Worm (Caenorhabditis elegans): ENCODE results near the gene golg-4.

The golg-4 gene

DNA sequence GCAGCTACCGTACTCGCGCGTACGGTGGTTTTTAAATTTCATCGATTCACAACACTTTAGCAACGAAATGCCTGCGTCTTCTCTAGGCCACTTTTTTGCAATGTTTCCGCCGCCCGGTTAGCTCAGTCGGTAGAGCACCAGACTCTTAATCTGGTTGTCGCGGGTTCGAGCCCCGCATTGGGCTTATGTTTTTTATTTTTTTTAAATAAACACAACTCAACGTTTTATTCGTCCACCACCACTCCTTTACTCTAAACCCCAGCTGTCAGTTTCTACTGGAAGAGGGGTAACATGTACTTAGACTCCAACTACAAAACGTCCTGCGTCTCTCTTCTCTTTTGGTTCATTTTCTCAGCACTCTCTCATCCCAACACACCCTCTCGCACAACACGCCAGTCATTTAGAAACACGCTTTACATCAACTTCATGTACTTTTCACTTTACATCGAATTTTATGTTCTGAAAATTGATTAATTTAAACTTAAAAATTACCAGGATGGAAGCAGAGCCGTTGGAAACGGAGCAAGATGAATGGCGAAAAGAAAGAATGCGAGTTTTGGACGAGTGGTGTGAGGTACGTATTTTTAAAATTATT is 15.8 kb upstream of the golg-4 start, which contains the start of the genes elmd-1 and hecw-1 (continued):
- TF ChIP-seq cey-2 (tag; optimal IDR thresholded peaks at IDR 0.05; ENCODE audit: borderline replicate concordance, insufficient read depth) (no peak), nhr-111 (GFP tag; optimal IDR thresholded peaks at IDR 0.05) (no peak), fos-1 (tag; optimal IDR thresholded peaks at IDR 0.05) (no peak), pqm-1 (tag; optimal IDR thresholded peaks at IDR 0.05) (no peak), ztf-7 (tag; optimal IDR thresholded peaks at IDR 0.05) (peak; percentile 51), ceh-82 (tag; optimal IDR thresholded peaks at IDR 0.05) (no peak), F10B5.3 (tag; optimal IDR thresholded peaks at IDR 0.05) (no peak), ZK546.5 (tag; optimal IDR thresholded peaks at IDR 0.05) (no peak), F26F4.8 (GFP tag; conservative IDR thresholded peaks at IDR 0.05) (0 out of 2 replicates have a peak, but pooled peaks have one; percentile 59), hlh-11 (tag; optimal IDR thresholded peaks at IDR 0.05) (peak; percentile 62), hif-1 (tag; optimal IDR thresholded peaks at IDR 0.05) (no peak), ceh-62 (tag; optimal IDR thresholded peaks at IDR 0.05) (no peak), dmd-9 (GFP tag; IDR thresholded peaks at IDR 0.05) (no peak), zfp-2 (tag; optimal IDR thresholded peaks at IDR 0.05) (no peak), zip-11 (GFP tag; IDR thresholded peaks at IDR 0.05) (no peak), spr-1 (tag; optimal IDR thresholded peaks at IDR 0.05) (no peak), ceh-32 (tag; optimal IDR thresholded peaks at IDR 0.05; ENCODE audit: poor library complexity) (no peak), aha-1 (tag) (peak; percentile 21), nhr-25 (tag; optimal IDR thresholded peaks at IDR 0.05; ENCODE audit: borderline replicate concordance, insufficient read depth) (no peak), daf-8 (GFP tag; IDR thresholded peaks at IDR 0.05) (no peak), Y75B8A.6 (GFP tag; IDR thresholded peaks at IDR 0.05) (no peak), mxl-2 (GFP tag; conservative IDR thresholded peaks at IDR 0.05) (no peak), hlh-30 (tag; optimal IDR thresholded peaks at IDR 0.05; ENCODE audit: insufficient read depth) (peak; percentile 73), dmd-8 (GFP tag; IDR thresholded peaks at IDR 0.05) (peak; percentile 85), zfp-3 (GFP tag; conservative IDR thresholded peaks at IDR 0.05) (peak; percentile 77; the same call in 1 of the 2 replicates), php-3 (GFP tag; IDR thresholded peaks at IDR 0.05) (peak; percentile 63; the same call in 1 of the 2 replicates), zip-2 (tag; optimal IDR thresholded peaks at IDR 0.05) (no peak), Y5F2A.4 (GFP tag; optimal IDR thresholded peaks at IDR 0.05) (no peak), aly-2 (tag; optimal IDR thresholded peaks at IDR 0.05) (no peak), lsy-2 (tag; optimal IDR thresholded peaks at IDR 0.05) (peak in 1 of 2 experiments; percentile 59), D1046.2 (GFP tag; IDR thresholded peaks at IDR 0.05) (peak; percentile 61; the same call in 1 of the 2 replicates), hmg-1.1 (GFP tag; IDR thresholded peaks at IDR 0.05) (peak; percentile 73), daf-16 (GFP tag; optimal IDR thresholded peaks at IDR 0.05) (peak; percentile 65 to 66), daf-16 (tag; optimal IDR thresholded peaks at IDR 0.05) (peak; percentile 88), snpc-1.2 (GFP tag; IDR thresholded peaks at IDR 0.05) (0 out of 2 replicates have a peak, but pooled peaks have one; percentile 56)

DNA sequence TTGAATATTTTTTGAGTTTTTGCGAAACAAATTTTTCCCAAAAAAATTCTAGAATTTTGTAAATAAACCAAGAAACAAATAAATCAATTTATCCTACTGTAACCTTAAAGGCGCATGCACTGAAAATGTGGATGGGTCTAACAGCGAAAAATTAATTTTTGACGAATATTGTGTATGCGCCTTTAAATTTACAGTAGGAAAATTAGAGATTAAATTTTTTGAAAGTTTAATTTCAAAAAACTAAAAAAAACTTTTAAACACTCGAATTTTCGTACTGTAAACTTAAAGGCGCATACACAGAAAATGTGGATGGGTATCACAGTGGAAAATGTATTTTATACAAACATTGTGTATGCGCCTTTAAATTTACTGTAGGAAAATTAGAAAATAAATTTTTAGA is 15.2 kb upstream of the golg-4 start:
- TF ChIP-seq arid-1 (GFP tag; conservative IDR thresholded peaks at IDR 0.05) (0 out of 2 replicates have a peak, but pooled peaks have one; percentile 30), mes-2 (tag; optimal IDR thresholded peaks at IDR 0.05; ENCODE audit: poor library complexity, severe bottlenecking) (no peak), lin-38 (GFP tag; IDR thresholded peaks at IDR 0.05) (peak; percentile 61), F10B5.3 (tag; optimal IDR thresholded peaks at IDR 0.05) (no peak), lsy-2 (tag; optimal IDR thresholded peaks at IDR 0.05) (peak in 1 of 2 experiments; percentile 11), unc-62 (GFP tag; optimal IDR thresholded peaks at IDR 0.05 in 1 of 2) (no peak), unc-62 (tag; optimal IDR thresholded peaks at IDR 0.05) (no peak), R02D3.7 (tag; optimal IDR thresholded peaks at IDR 0.05) (no peak), F37D6.2 (tag; optimal IDR thresholded peaks at IDR 0.05) (no peak), mxl-3 (GFP tag; optimal IDR thresholded peaks at IDR 0.05) (no peak), unc-130 (GFP tag; optimal IDR thresholded peaks at IDR 0.05) (peak; percentile 1), F26F4.8 (GFP tag; conservative IDR thresholded peaks at IDR 0.05) (no peak), zag-1 (tag; optimal IDR thresholded peaks at IDR 0.05) (no peak), hmg-1.1 (GFP tag; IDR thresholded peaks at IDR 0.05) (no peak), dmd-8 (GFP tag; IDR thresholded peaks at IDR 0.05) (no peak), jun-1 (tag; optimal IDR thresholded peaks at IDR 0.05) (no peak), F49E8.2 (tag; optimal IDR thresholded peaks at IDR 0.05; ENCODE audit: borderline replicate concordance) (peak; percentile 85), pqm-1 (tag; optimal IDR thresholded peaks at IDR 0.05) (no peak), hif-1 (tag; optimal IDR thresholded peaks at IDR 0.05) (no peak), lin-13 (GFP tag; optimal IDR thresholded peaks at IDR 0.05) (no peak)
